Fruit fly (Drosophila melanogaster) Kc167 (cell line): ENCODE measurements around the gene CG1722.

ENCODE experiments used
- Myc ChIP-seq: fragments of >200 bp; optimal IDR thresholded peaks from 2 replicates; lab custom pipeline; 2017; ENCODE audit warnings: missing external identifiers
- Sin3A ChIP-seq: fragments of >200 bp; optimal IDR thresholded peaks from 2 replicates; lab custom pipeline; 2018; ENCODE audit warnings: missing external identifiers
- h ChIP-seq: fragments of >200 bp; optimal IDR thresholded peaks from 3 replicates; lab custom pipeline; 2018; ENCODE audit warnings: missing external identifiers
- insv ChIP-seq: fragments of >200 bp; optimal IDR thresholded peaks from 3 replicates; lab custom pipeline; 2018; ENCODE audit warnings: missing external identifiers
- psq ChIP-seq: fragments of >200 bp; optimal IDR thresholded peaks from 2 replicates; lab custom pipeline; 2017; ENCODE audit warnings: missing external identifiers
- ttk ChIP-seq: sonication (Bioruptor generic); optimal IDR thresholded peaks from 2 replicates; lab custom pipeline; 2017; ENCODE audit warnings: missing external identifiers

The CG1722 gene

dm6 chrX:21251048-21251447 is at the start of gene CG1722:
TSS of gene CG1722 (minus strand) at chrX:21251148.
- no peak for TF ChIP-seq insv (lab: Kevin White, UChicago)
- TF ChIP-seq h (lab: Kevin White, UChicago): no peak
- no peak for TF ChIP-seq Sin3A (lab: Kevin White, UChicago)
- TF ChIP-seq Myc (lab: Kevin White, UChicago): no peak
- TF ChIP-seq ttk (lab: Kevin White, UChicago): no peak
- no peak for TF ChIP-seq psq (lab: Kevin White, UChicago)

dm6 chrX:21285001-21285400 is 34.1 kb upstream of the CG1722 start, which contains the start of gene CG1494:
TSS of gene CG1494 (plus strand) at chrX:21285301.
- TF ChIP-seq Myc (lab: Kevin White, UChicago) (no peak), h (lab: Kevin White, UChicago) (no peak), insv (lab: Kevin White, UChicago) (no peak), psq (lab: Kevin White, UChicago) (no peak), Sin3A (lab: Kevin White, UChicago) (no peak), ttk (lab: Kevin White, UChicago) (no peak)

- no peak for TF ChIP-seq Sin3A (lab: Kevin White, UChicago)
- no peak for TF ChIP-seq h (lab: Kevin White, UChicago)
- TF ChIP-seq psq (lab: Kevin White, UChicago): no peak
- no peak for TF ChIP-seq Myc (lab: Kevin White, UChicago)
- no peak for TF ChIP-seq ttk (lab: Kevin White, UChicago)
- TF ChIP-seq insv (lab: Kevin White, UChicago): no peak
These were observed 31.1 kb upstream of the CG1722 start for dm6 chrX:21282035-21282434.

dm6 chrX:21281039-21281911 is 30.3 kb upstream of the CG1722 start, which contains the start of gene Mnr:
TSS of gene Mnr (minus strand) at chrX:21281171.
- TF ChIP-seq psq (lab: Kevin White, UChicago) (no peak), h (lab: Kevin White, UChicago) (no peak), Myc (lab: Kevin White, UChicago) (no peak), ttk (lab: Kevin White, UChicago) (no peak), Sin3A (lab: Kevin White, UChicago) (no peak), insv (lab: Kevin White, UChicago) (no peak)

dm6 chrX:21280629-21281028 is 29.7 kb upstream of the CG1722 start:
- TF ChIP-seq Sin3A (lab: Kevin White, UChicago) (no peak), h (lab: Kevin White, UChicago) (no peak), insv (lab: Kevin White, UChicago) (no peak), Myc (lab: Kevin White, UChicago) (no peak), ttk (lab: Kevin White, UChicago) (no peak), psq (lab: Kevin White, UChicago) (no peak)

- TF ChIP-seq Sin3A (lab: Kevin White, UChicago) (no peak), Myc (lab: Kevin White, UChicago) (no peak), insv (lab: Kevin White, UChicago) (no peak), psq (lab: Kevin White, UChicago) (no peak), h (lab: Kevin White, UChicago) (no peak), ttk (lab: Kevin White, UChicago) (no peak)
These were observed 28.5 kb upstream of the CG1722 start for dm6 chrX:21279311-21279890.

dm6 chrX:21276494-21276893 is 25.5 kb upstream of the CG1722 start:
- TF ChIP-seq psq (lab: Kevin White, UChicago): no peak
- TF ChIP-seq insv (lab: Kevin White, UChicago): no peak
- no peak for TF ChIP-seq h (lab: Kevin White, UChicago)
- no peak for TF ChIP-seq ttk (lab: Kevin White, UChicago)
- no peak for TF ChIP-seq Sin3A (lab: Kevin White, UChicago)
- no peak for TF ChIP-seq Myc (lab: Kevin White, UChicago)

dm6 chrX:21265391-21265790 is 14.4 kb upstream of the CG1722 start:
- TF ChIP-seq h (lab: Kevin White, UChicago) (no peak), Sin3A (lab: Kevin White, UChicago) (no peak)

dm6 chrX:21241796-21242208 is 9.1 kb downstream of the CG1722 start:
- TF ChIP-seq ttk (lab: Kevin White, UChicago): no peak
- TF ChIP-seq Myc (lab: Kevin White, UChicago): no peak
- no peak for TF ChIP-seq insv (lab: Kevin White, UChicago)
- TF ChIP-seq psq (lab: Kevin White, UChicago): no peak
- TF ChIP-seq h (lab: Kevin White, UChicago): no peak
- no peak for TF ChIP-seq Sin3A (lab: Kevin White, UChicago)

- TF ChIP-seq Myc (lab: Kevin White, UChicago): no peak
- TF ChIP-seq insv (lab: Kevin White, UChicago): no peak
- no peak for TF ChIP-seq Sin3A (lab: Kevin White, UChicago)
- no peak for TF ChIP-seq psq (lab: Kevin White, UChicago)
- no peak for TF ChIP-seq h (lab: Kevin White, UChicago)
- no peak for TF ChIP-seq ttk (lab: Kevin White, UChicago)
These were observed 19.1 kb downstream of the CG1722 start for dm6 chrX:21231829-21232228.

- TF ChIP-seq h (lab: Kevin White, UChicago): no peak
- no peak for TF ChIP-seq psq (lab: Kevin White, UChicago)
- TF ChIP-seq ttk (lab: Kevin White, UChicago): no peak
- no peak for TF ChIP-seq insv (lab: Kevin White, UChicago)
- no peak for TF ChIP-seq Myc (lab: Kevin White, UChicago)
- no peak for TF ChIP-seq Sin3A (lab: Kevin White, UChicago)
These were observed 24.6 kb downstream of the CG1722 start for dm6 chrX:21226373-21226772.
